Worm (Caenorhabditis elegans) whole organism, L3 larva: ENCODE measurements around the gene H06H21.11.

Source experiments
- ama-1 ChIP-seq: fragments of 150-350 bp; optimal IDR thresholded peaks from 2 replicates; lab custom pipeline; 2018
- egl-5 ChIP-seq: fragments of 150-350 bp; optimal IDR thresholded peaks from 2 replicates; lab custom pipeline; 2017; ENCODE audit warnings: missing biosample characterization, missing genetic modification reagents, missing genetic modification characterization, inconsistent platforms
- fkh-10 ChIP-seq: sonication (generic microtip); optimal IDR thresholded peaks from 2 replicates; lab custom pipeline; 2017; ENCODE audit warnings: missing biosample characterization, missing genetic modification reagents, missing genetic modification characterization
- fos-1 ChIP-seq: fragments of 150-350 bp; optimal IDR thresholded peaks from 2 replicates; lab custom pipeline; 2014; ENCODE audit warnings: missing biosample characterization, missing genetic modification characterization
- nfya-1 ChIP-seq: sonication (generic microtip); optimal IDR thresholded peaks from 2 replicates; lab custom pipeline; 2017; ENCODE audit warnings: missing genetic modification characterization, mild to moderate bottlenecking, missing compliant biosample characterization, antibody characterized with exemption, moderate library complexity; ENCODE audit not compliant: insufficient read depth
- nhr-12 ChIP-seq: fragments of 150-350 bp; optimal IDR thresholded peaks from 2 replicates; lab custom pipeline; 2014; ENCODE audit warnings: missing biosample characterization, missing genetic modification characterization
- nhr-28 ChIP-seq: fragments of 150-350 bp; optimal IDR thresholded peaks from 2 replicates; lab custom pipeline; 2014; ENCODE audit warnings: missing biosample characterization, missing genetic modification characterization
- nhr-77 ChIP-seq: fragments of 150-350 bp; optimal IDR thresholded peaks from 2 replicates; lab custom pipeline; 2014; ENCODE audit warnings: missing biosample characterization, missing genetic modification characterization
- snpc-4 ChIP-seq: fragments of 150-350 bp; optimal IDR thresholded peaks from 2 replicates; lab custom pipeline; 2014; ENCODE audit warnings: missing biosample characterization, missing genetic modification characterization
- ztf-11 ChIP-seq: fragments of 150-350 bp; optimal IDR thresholded peaks from 2 replicates; lab custom pipeline; 2014; ENCODE audit warnings: missing biosample characterization, missing genetic modification characterization

DNA sequence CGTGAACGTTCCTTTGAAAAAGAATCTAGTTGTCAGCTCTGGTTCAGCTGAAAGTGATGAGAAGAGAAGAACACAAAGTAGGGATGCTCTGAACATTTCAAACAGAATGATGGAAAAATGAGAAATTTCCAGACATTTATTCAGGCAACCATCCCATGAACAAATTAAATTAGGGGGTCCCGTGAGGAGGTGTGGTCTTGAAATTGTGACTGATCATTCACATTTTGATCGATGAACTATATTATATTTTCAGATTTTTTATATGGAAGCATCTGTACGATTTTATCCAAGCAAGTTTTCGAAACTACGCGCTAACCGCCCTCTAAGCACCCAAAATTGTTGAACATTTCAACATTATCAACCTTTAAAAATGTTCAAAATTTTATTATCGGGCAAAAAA, 31.1 kb downstream of the H06H21.11 start, which contains the start of gene R11E3.19:
- TF ChIP-seq nhr-28 (tag; lab: Kevin White, UChicago): no peak
- TF ChIP-seq egl-5 (tag; lab: Kevin White, UChicago): no peak
- TF ChIP-seq fkh-10 (GFP tag; lab: Kevin White, UChicago): no peak
- no peak for TF ChIP-seq nfya-1 (tag; lab: Kevin White, UChicago)
- TF ChIP-seq snpc-4 (tag; lab: Kevin White, UChicago): no peak
- TF ChIP-seq nhr-77 (tag; lab: Kevin White, UChicago): no peak
- TF ChIP-seq ztf-11 (tag; lab: Kevin White, UChicago): no peak
- no peak for TF ChIP-seq fos-1 (tag; lab: Kevin White, UChicago)
- no peak for TF ChIP-seq nhr-12 (tag; lab: Kevin White, UChicago)
- TF ChIP-seq ama-1 (lab: Kevin White, UChicago): no peak
